Worm (Caenorhabditis elegans) whole organism, young adult: ENCODE measurements around the gene F57F4.1.

Experiments
- Y95B8A.8 ChIP-seq: fragments of 200-800 bp; sonication (Bioruptor generic); IDR thresholded peaks from 2 replicates; pipeline ENCODE4 v1.3.6; 2022; ENCODE audit warnings: missing genetic modification reagents, missing genetic modification characterization, missing compliant biosample characterization
- gei-17 ChIP-seq: fragments of 200-800 bp; sonication (Bioruptor generic); optimal IDR thresholded peaks from 2 replicates; lab custom pipeline; 2018; ENCODE audit warnings: mild to moderate bottlenecking, missing genetic modification characterization, missing compliant biosample characterization
- let-526 ChIP-seq: fragments of 200-800 bp; sonication (Bioruptor generic); IDR thresholded peaks from 2 replicates; pipeline ENCODE4 v1.3.6; 2022; ENCODE audit warnings: missing genetic modification reagents, missing genetic modification characterization, missing compliant biosample characterization
- lin-26 ChIP-seq: fragments of 200-800 bp; sonication (Bioruptor generic); IDR thresholded peaks from 2 replicates; pipeline ENCODE4 v1.3.6; 2022; ENCODE audit warnings: missing genetic modification reagents, missing genetic modification characterization, missing compliant biosample characterization
- nfyb-1 ChIP-seq: fragments of 200-800 bp; sonication (Bioruptor generic); IDR thresholded peaks from 2 replicates; pipeline ENCODE4 v1.3.6; 2022; ENCODE audit warnings: missing genetic modification reagents, missing genetic modification characterization, missing compliant biosample characterization
- nhr-90 ChIP-seq: sonication (generic microtip); optimal IDR thresholded peaks from 2 replicates; lab custom pipeline; 2016; ENCODE audit warnings: missing genotype, mild to moderate bottlenecking, missing genetic modification characterization, missing compliant biosample characterization
- snpc-4 ChIP-seq, 5 experiments: fragments of 150-350 bp in 1 of 5; sonication (generic microtip) in 4 of 5; optimal IDR thresholded peaks; 2 replicates each; lab custom pipeline; 2014 to 2018; ENCODE audit warnings: missing genetic modification characterization in 5 of 5, missing biosample characterization in 3 of 5, antibody characterized with exemption in 2 of 5, mild to moderate bottlenecking in 2 of 5, missing compliant biosample characterization in 2 of 5, missing genotype in 2 of 5, moderate library complexity in 2 of 5, missing genetic modification reagents in 1 of 5

- no peak for TF ChIP-seq snpc-4 (GFP tag; optimal IDR thresholded peaks at IDR 0.05; lab: Kevin White, UChicago)
- TF ChIP-seq snpc-4 (tag; optimal IDR thresholded peaks at IDR 0.05; lab: Kevin White, UChicago) = no peak
- no peak for TF ChIP-seq let-526 (GFP tag; lab: Robert Waterston, UW)
- no peak for TF ChIP-seq nhr-90 (tag; lab: Kevin White, UChicago)
- no peak for TF ChIP-seq gei-17 (GFP tag; lab: Kevin White, UChicago)
- TF ChIP-seq Y95B8A.8 (GFP tag; lab: Robert Waterston, UW) = no peak
- no peak for TF ChIP-seq lin-26
- TF ChIP-seq nfyb-1 (GFP tag; lab: Robert Waterston, UW) = no peak
These were observed 36.1 kb upstream of the F57F4.1 start for ce11 chrV:6354202-6354601.
